Worm (Caenorhabditis elegans) whole organism, young adult: ENCODE data around the gene hst-3.2.

Source experiments
- B0019.2 ChIP-seq: fragments of 200-800 bp; sonication (Bioruptor generic); conservative IDR thresholded peaks from 2 replicates; pipeline ENCODE4 v1.3.6; 2022; ENCODE audit warnings: missing genetic modification reagents, missing genetic modification characterization, missing compliant biosample characterization
- C17E4.6 ChIP-seq: fragments of 200-800 bp; sonication (Bioruptor generic); IDR thresholded peaks from 2 replicates; pipeline ENCODE4 v1.3.6; 2022; ENCODE audit warnings: missing genetic modification reagents, missing genetic modification characterization, missing compliant biosample characterization
- F10E7.11 ChIP-seq: sonication (generic microtip); optimal IDR thresholded peaks from 2 replicates; lab custom pipeline; 2017; ENCODE audit warnings: mild to moderate bottlenecking, missing genetic modification characterization, moderate library complexity, missing compliant biosample characterization
- F22D6.2 ChIP-seq: sonication (generic microtip); optimal IDR thresholded peaks from 2 replicates; lab custom pipeline; 2016; ENCODE audit warnings: mild to moderate bottlenecking, missing genetic modification characterization, missing compliant biosample characterization
- F33H1.4 ChIP-seq: fragments of 200-800 bp; sonication (Bioruptor generic); IDR thresholded peaks from 2 replicates; pipeline ENCODE4 v1.3.6; 2022; ENCODE audit warnings: missing genetic modification reagents, missing genetic modification characterization, missing compliant biosample characterization
- T26A5.8 ChIP-seq: sonication (generic microtip); optimal IDR thresholded peaks from 2 replicates; lab custom pipeline; 2016; ENCODE audit warnings: missing genetic modification characterization, missing compliant biosample characterization
- akir-1 ChIP-seq: fragments of 200-800 bp; sonication (Bioruptor generic); optimal IDR thresholded peaks from 2 replicates; lab custom pipeline; 2018; ENCODE audit warnings: mild to moderate bottlenecking, missing genetic modification characterization, moderate library complexity, missing compliant biosample characterization
- ama-1 ChIP-seq, 3 experiments: fragments of 150-350 bp in 1 of 3; sonication (generic microtip) in 2 of 3; optimal IDR thresholded peaks; 2 replicates each; lab custom pipeline; 2014 to 2018; ENCODE audit warnings: missing biosample characterization in 2 of 3, missing genetic modification characterization in 2 of 3, missing genetic modification reagents in 2 of 3
- aptf-2 ChIP-seq: fragments of 200-800 bp; sonication (Bioruptor generic); conservative IDR thresholded peaks from 2 replicates; pipeline ENCODE4 v1.3.6; 2022; ENCODE audit warnings: missing genetic modification reagents, missing genetic modification characterization, missing compliant biosample characterization
- aptf-3 ChIP-seq: fragments of 200-800 bp; sonication (Bioruptor generic); IDR thresholded peaks from 2 replicates; pipeline ENCODE4 v1.3.6; 2022; ENCODE audit warnings: missing genetic modification characterization, missing compliant biosample characterization
- ceh-27 ChIP-seq: fragments of 200-800 bp; sonication (Bioruptor generic); optimal IDR thresholded peaks from 2 replicates; lab custom pipeline; 2018; ENCODE audit warnings: mild to moderate bottlenecking, missing genetic modification characterization, moderate library complexity, missing compliant biosample characterization
- ceh-40 ChIP-seq: fragments of 200-800 bp; sonication (Bioruptor generic); IDR thresholded peaks from 2 replicates; pipeline ENCODE4 v1.3.6; 2022; ENCODE audit warnings: missing genetic modification characterization, missing compliant biosample characterization
- ceh-91 ChIP-seq: fragments of 200-800 bp; sonication (Bioruptor generic); IDR thresholded peaks from 2 replicates; pipeline ENCODE4 v1.3.6; 2022; ENCODE audit warnings: missing genetic modification reagents, missing genetic modification characterization, missing compliant biosample characterization
- dox-1 ChIP-seq: fragments of 200-800 bp; sonication (Bioruptor generic); IDR thresholded peaks from 2 replicates; pipeline ENCODE4 v1.3.6; 2022; ENCODE audit warnings: missing genetic modification reagents, missing genetic modification characterization, missing compliant biosample characterization
- dpl-1 ChIP-seq: fragments of 150-350 bp; optimal IDR thresholded peaks from 2 replicates; lab custom pipeline; 2014; ENCODE audit warnings: missing biosample characterization, missing genetic modification reagents, missing genetic modification characterization
- egrh-3 ChIP-seq: fragments of 200-800 bp; sonication (Bioruptor generic); IDR thresholded peaks from 2 replicates; pipeline ENCODE4 v1.3.6; 2022; ENCODE audit warnings: missing genetic modification reagents, missing genetic modification characterization, missing compliant biosample characterization
- ekl-4 ChIP-seq: fragments of 200-800 bp; sonication (Bioruptor generic); IDR thresholded peaks from 2 replicates; pipeline ENCODE4 v1.3.6; 2022; ENCODE audit warnings: missing genetic modification reagents, missing genetic modification characterization, missing compliant biosample characterization
- ets-4 ChIP-seq: fragments of 200-800 bp; sonication (Bioruptor generic); optimal IDR thresholded peaks from 2 replicates; lab custom pipeline; 2018; ENCODE audit warnings: mild to moderate bottlenecking, missing genetic modification characterization, missing compliant biosample characterization
- fkh-3 ChIP-seq: sonication (generic microtip); optimal IDR thresholded peaks from 2 replicates; lab custom pipeline; 2016; ENCODE audit warnings: mild to moderate bottlenecking, missing genetic modification characterization, missing compliant biosample characterization
- him-1 ChIP-seq: sonication (generic microtip); optimal IDR thresholded peaks from 2 replicates; lab custom pipeline; 2016; ENCODE audit warnings: missing genotype, missing genetic modification reagents, missing genetic modification characterization, missing compliant biosample characterization
- hmg-1.2 ChIP-seq: fragments of 200-800 bp; sonication (Bioruptor generic); IDR thresholded peaks from 2 replicates; pipeline ENCODE4 v1.3.6; 2022; ENCODE audit warnings: missing genetic modification reagents, missing genetic modification characterization, missing compliant biosample characterization
- let-607 ChIP-seq, 2 experiments: fragments of 200-800 bp in 1 of 2; sonication (Bioruptor generic) in 1 of 2; sonication (generic microtip) in 1 of 2; optimal IDR thresholded peaks; 2 replicates each; lab custom pipeline; 2016 to 2018; ENCODE audit warnings: mild to moderate bottlenecking in 2 of 2, missing compliant biosample characterization in 2 of 2, missing genetic modification characterization in 2 of 2, moderate library complexity in 2 of 2, missing genotype in 1 of 2
- lin-35 ChIP-seq, 3 experiments: fragments of 150-350 bp in 2 of 3; sonication (generic microtip) in 1 of 3; optimal IDR thresholded peaks; 2 replicates each; lab custom pipeline; 2014 to 2018; ENCODE audit warnings: missing biosample characterization in 3 of 3, missing genetic modification characterization in 3 of 3, missing genetic modification reagents in 3 of 3
- lin-54 ChIP-seq: fragments of 200-800 bp; sonication (Bioruptor generic); optimal IDR thresholded peaks from 2 replicates; lab custom pipeline; 2018; ENCODE audit warnings: mild to moderate bottlenecking, missing genetic modification characterization, missing compliant biosample characterization
- madf-8 ChIP-seq: fragments of 200-800 bp; sonication (Bioruptor generic); conservative IDR thresholded peaks from 2 replicates; pipeline ENCODE4 v1.3.6; 2022; ENCODE audit warnings: missing genetic modification reagents, missing genetic modification characterization, missing compliant biosample characterization
- mxl-1 ChIP-seq: sonication (generic microtip); optimal IDR thresholded peaks from 2 replicates; lab custom pipeline; 2016; ENCODE audit warnings: missing genetic modification characterization, missing compliant biosample characterization
- nfya-1 ChIP-seq: sonication (generic microtip); optimal IDR thresholded peaks from 2 replicates; lab custom pipeline; 2017; ENCODE audit warnings: antibody characterized with exemption, missing compliant biosample characterization, missing genetic modification characterization, borderline replicate concordance; ENCODE audit not compliant: insufficient read depth
- nfyb-1 ChIP-seq: fragments of 200-800 bp; sonication (Bioruptor generic); IDR thresholded peaks from 2 replicates; pipeline ENCODE4 v1.3.6; 2022; ENCODE audit warnings: missing genetic modification reagents, missing genetic modification characterization, missing compliant biosample characterization
- nhr-27 ChIP-seq: fragments of 200-800 bp; sonication (Bioruptor generic); optimal IDR thresholded peaks from 2 replicates; lab custom pipeline; 2018; ENCODE audit warnings: mild to moderate bottlenecking, missing genetic modification characterization, moderate library complexity, missing compliant biosample characterization
- nhr-80 ChIP-seq: sonication (generic microtip); optimal IDR thresholded peaks from 2 replicates; lab custom pipeline; 2016; ENCODE audit warnings: missing genetic modification characterization, missing compliant biosample characterization
- pbrm-1 ChIP-seq: fragments of 200-800 bp; sonication (Bioruptor generic); IDR thresholded peaks from 2 replicates; pipeline ENCODE4 v1.3.6; 2022; ENCODE audit warnings: missing genetic modification reagents, missing genetic modification characterization, missing compliant biosample characterization
- pha-4 ChIP-seq: fragments of 150-350 bp; sonication (generic microtip); optimal IDR thresholded peaks from 2 replicates; lab custom pipeline; 2014; ENCODE audit warnings: missing biosample characterization, missing genetic modification reagents, missing genetic modification characterization
- snpc-1.1 ChIP-seq: sonication (generic microtip); optimal IDR thresholded peaks from 2 replicates; lab custom pipeline; 2017; ENCODE audit warnings: missing genetic modification characterization, mild to moderate bottlenecking, missing compliant biosample characterization, antibody characterized with exemption, moderate library complexity, missing genotype, missing genetic modification reagents; ENCODE audit not compliant: insufficient read depth
- snpc-4 ChIP-seq, 5 experiments: fragments of 150-350 bp in 1 of 5; sonication (generic microtip) in 4 of 5; optimal IDR thresholded peaks; 2 replicates each; lab custom pipeline; 2014 to 2018; ENCODE audit warnings: missing genetic modification characterization in 5 of 5, missing biosample characterization in 3 of 5, antibody characterized with exemption in 2 of 5, mild to moderate bottlenecking in 2 of 5, missing compliant biosample characterization in 2 of 5, missing genotype in 2 of 5, moderate library complexity in 2 of 5, missing genetic modification reagents in 1 of 5
- tbp1 ChIP-seq: fragments of 200-800 bp; sonication (Bioruptor generic); optimal IDR thresholded peaks from 2 replicates; lab custom pipeline; 2018; ENCODE audit warnings: mild to moderate bottlenecking, missing genetic modification characterization, missing compliant biosample characterization
- zfh-2 ChIP-seq: fragments of 200-800 bp; sonication (Bioruptor generic); conservative IDR thresholded peaks from 2 replicates; pipeline ENCODE4 v1.3.6; 2022; ENCODE audit warnings: missing genetic modification reagents, missing genetic modification characterization, missing compliant biosample characterization
- ztf-25 ChIP-seq: fragments of 200-800 bp; sonication (Bioruptor generic); IDR thresholded peaks from 2 replicates; pipeline ENCODE4 v1.3.6; 2022; ENCODE audit warnings: missing genetic modification reagents, missing genetic modification characterization, missing compliant biosample characterization
- ztf-28 ChIP-seq: fragments of 200-800 bp; sonication (Bioruptor generic); IDR thresholded peaks from 2 replicates; pipeline ENCODE4 v1.3.6; 2022; ENCODE audit warnings: missing genetic modification reagents, missing genetic modification characterization, missing compliant biosample characterization

Gene hst-3.2

DNA sequence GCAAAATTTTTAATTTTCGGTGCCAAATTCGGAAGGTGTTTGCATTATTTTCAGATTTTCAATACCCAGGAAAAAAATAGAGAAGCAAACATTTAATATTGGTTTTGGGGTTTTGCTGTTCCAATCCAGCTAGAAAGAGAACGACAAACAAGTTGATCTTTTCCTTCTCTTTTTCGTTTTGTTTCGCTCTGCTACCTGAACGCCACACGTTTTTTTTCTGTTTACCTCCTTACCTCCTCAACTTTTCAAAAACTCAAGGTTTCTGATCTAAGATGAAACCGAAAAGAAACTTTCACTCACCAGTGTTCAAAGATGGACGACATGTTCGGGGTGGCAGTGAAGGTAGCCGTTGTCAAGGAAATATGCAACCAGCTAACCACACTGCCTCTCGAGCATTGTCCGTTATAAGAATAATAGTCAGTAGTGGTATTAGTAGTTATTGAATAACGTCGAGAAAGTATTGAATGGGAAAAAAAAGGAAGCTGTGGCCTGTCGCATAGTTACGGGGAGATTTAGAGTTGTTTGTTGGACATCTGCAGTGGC, 45.7 kb upstream of the hst-3.2 start:
- peak; percentile 18 for TF ChIP-seq T26A5.8 (tag; lab: Kevin White, UChicago)
- TF ChIP-seq C17E4.6 (GFP tag; lab: Robert Waterston, UW) = no peak
- no peak for TF ChIP-seq ztf-25 (GFP tag; lab: Robert Waterston, UW)
- peak; percentile 73 for TF ChIP-seq ama-1 (optimal IDR thresholded peaks at IDR 0.05; lab: Kevin White, UChicago)
- TF ChIP-seq ama-1 (GFP tag; optimal IDR thresholded peaks at IDR 0.05; lab: Kevin White, UChicago) = no peak
- TF ChIP-seq lin-54 (GFP tag; lab: Kevin White, UChicago) = no peak
- no peak for TF ChIP-seq tbp1 (GFP tag; lab: Kevin White, UChicago)
- TF ChIP-seq mxl-1 (tag; lab: Kevin White, UChicago) = no peak
- TF ChIP-seq ceh-27 (GFP tag; lab: Kevin White, UChicago) = no peak
- TF ChIP-seq aptf-2 (GFP tag; lab: Robert Waterston, UW) = no peak
- peak; percentile 51 for TF ChIP-seq pha-4
- TF ChIP-seq lin-35 (GFP tag; optimal IDR thresholded peaks at IDR 0.05; lab: Kevin White, UChicago) = peak in 1 of 3 experiments; percentile 66
- no peak for TF ChIP-seq B0019.2 (GFP tag; lab: Robert Waterston, UW)
- peak; percentile 9; the same call in 1 of the 2 replicates for TF ChIP-seq dox-1 (GFP tag; lab: Robert Waterston, UW)
- TF ChIP-seq zfh-2 (GFP tag; lab: Robert Waterston, UW) = no peak

DNA sequence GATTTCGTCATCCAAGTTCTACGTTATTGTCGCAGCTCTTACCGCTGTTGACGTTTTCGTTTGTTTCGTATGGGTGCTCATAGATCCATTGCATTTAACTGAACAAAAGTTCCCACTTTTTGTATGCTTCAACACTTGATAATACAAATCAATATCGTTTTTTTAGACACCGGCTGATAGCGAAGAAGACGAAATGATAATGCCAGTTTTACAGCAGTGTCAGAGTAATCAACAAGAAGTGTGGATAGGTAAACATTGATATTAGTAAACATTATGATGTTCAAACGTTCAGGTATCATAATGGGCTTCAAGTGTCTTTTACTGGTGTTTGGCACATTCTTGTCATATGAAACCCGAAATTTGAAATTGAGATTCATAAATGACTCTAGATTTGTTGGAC, 42.5 kb upstream of the hst-3.2 start:
- TF ChIP-seq fkh-3 (tag; lab: Kevin White, UChicago) (no peak), nhr-27 (no peak), nhr-80 (tag; lab: Kevin White, UChicago) (peak; percentile 27)

DNA sequence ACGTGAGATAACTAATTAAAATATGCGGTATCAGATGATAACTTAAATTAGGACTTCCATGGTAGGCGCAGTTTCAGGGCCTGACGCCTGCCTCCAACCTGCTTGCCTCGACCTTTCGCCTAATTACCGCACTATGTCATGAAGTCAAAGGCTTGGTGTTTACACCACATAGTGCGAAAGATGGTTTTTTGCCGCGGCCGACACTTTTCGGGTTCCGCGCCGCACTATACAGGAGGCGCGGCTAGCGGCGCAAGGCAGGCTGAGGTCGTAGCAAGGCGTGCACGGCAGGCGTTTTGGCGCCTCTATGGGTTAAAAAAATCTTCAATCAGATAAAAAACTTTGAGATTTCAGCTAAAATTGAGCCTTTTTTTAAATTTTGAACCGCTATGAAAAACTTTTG, 36.9 kb upstream of the hst-3.2 start:
- TF ChIP-seq pbrm-1 (GFP tag; lab: Robert Waterston, UW) = 0 out of 2 replicates have a peak, but pooled peaks have one; percentile 39
- TF ChIP-seq hmg-1.2 = peak; percentile 70
- TF ChIP-seq nfya-1 (tag; lab: Kevin White, UChicago) = no peak
- TF ChIP-seq nfyb-1 = 0 out of 2 replicates have a peak, but pooled peaks have one; percentile 41
- peak; percentile 78 for TF ChIP-seq snpc-1.1 (tag; lab: Kevin White, UChicago)
- peak; percentile 72 for TF ChIP-seq snpc-4 (GFP tag; optimal IDR thresholded peaks at IDR 0.05; lab: Kevin White, UChicago)
- peak; percentile 53 to 94 (median 86) for TF ChIP-seq snpc-4 (tag; optimal IDR thresholded peaks at IDR 0.05; lab: Kevin White, UChicago)
- no peak for TF ChIP-seq F22D6.2 (tag; lab: Kevin White, UChicago)

DNA sequence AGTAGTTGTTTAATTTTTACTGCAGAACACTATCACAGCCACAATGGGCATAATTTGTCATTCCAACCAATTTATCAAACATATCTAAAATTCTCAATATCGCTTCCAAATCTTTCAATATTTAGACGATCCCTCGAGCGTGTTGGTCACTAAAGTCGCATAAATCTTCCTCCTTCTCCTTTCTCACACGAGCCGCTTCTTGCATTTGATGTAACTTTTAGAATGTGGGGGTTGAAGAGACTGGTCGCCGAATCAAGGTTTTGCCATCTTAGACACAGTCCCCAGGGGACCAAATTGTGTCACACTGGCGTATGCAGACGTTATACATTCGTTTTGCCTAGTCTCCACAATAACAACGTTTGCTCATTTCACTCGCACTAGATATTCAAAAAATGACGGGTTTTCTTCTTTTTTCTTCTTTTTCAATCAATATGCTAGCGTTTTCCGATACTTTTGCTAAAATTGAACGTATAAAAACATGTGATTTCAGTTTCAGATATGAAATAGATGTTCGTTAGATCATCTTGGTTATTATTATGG, 33.7 kb upstream of the hst-3.2 start, which contains the start of gene gbb-1:
gbb-1 (plus strand) TSS at position 490 of the 540 bp plus-strand sequence.
- TF ChIP-seq F10E7.11 (tag; lab: Kevin White, UChicago) = no peak
- no peak for TF ChIP-seq aptf-3 (GFP tag; lab: Robert Waterston, UW)
- no peak for TF ChIP-seq dpl-1 (GFP tag; lab: Kevin White, UChicago)
- TF ChIP-seq egrh-3 (GFP tag; lab: Robert Waterston, UW) = no peak
- TF ChIP-seq madf-8 (GFP tag; lab: Robert Waterston, UW) = no peak
- TF ChIP-seq ceh-91 (GFP tag; lab: Robert Waterston, UW) = no peak
- TF ChIP-seq ztf-28 (GFP tag; lab: Robert Waterston, UW) = no peak
- no peak for TF ChIP-seq ekl-4 (GFP tag; lab: Robert Waterston, UW)
- TF ChIP-seq ceh-40 (GFP tag; lab: Robert Waterston, UW) = no peak
- TF ChIP-seq let-607 (tag; optimal IDR thresholded peaks at IDR 0.05; lab: Kevin White, UChicago) = no peak
- TF ChIP-seq ets-4 (GFP tag; lab: Kevin White, UChicago) = no peak
- no peak for TF ChIP-seq him-1 (tag; lab: Kevin White, UChicago)
- TF ChIP-seq C17E4.6 (GFP tag; lab: Robert Waterston, UW) = no peak
- no peak for TF ChIP-seq zfh-2 (GFP tag; lab: Robert Waterston, UW)
- no peak for TF ChIP-seq akir-1 (GFP tag; lab: Kevin White, UChicago)
- no peak for TF ChIP-seq lin-54 (GFP tag; lab: Kevin White, UChicago)
- no peak for TF ChIP-seq nhr-80 (tag; lab: Kevin White, UChicago)
- TF ChIP-seq F33H1.4 (GFP tag; lab: Robert Waterston, UW) = no peak
